Fruit fly (Drosophila melanogaster) S2 (cell line): ENCODE data around the gene CG15408.

Experiments used
- CG8478 ChIP-seq: fragments of >200 bp; optimal IDR thresholded peaks from 2 replicates; lab custom pipeline; 2018
- CTCF ChIP-seq, 2 experiments: fragments of >200 bp; optimal IDR thresholded peaks; 2 replicates each; lab custom pipeline; 2018

DNA sequence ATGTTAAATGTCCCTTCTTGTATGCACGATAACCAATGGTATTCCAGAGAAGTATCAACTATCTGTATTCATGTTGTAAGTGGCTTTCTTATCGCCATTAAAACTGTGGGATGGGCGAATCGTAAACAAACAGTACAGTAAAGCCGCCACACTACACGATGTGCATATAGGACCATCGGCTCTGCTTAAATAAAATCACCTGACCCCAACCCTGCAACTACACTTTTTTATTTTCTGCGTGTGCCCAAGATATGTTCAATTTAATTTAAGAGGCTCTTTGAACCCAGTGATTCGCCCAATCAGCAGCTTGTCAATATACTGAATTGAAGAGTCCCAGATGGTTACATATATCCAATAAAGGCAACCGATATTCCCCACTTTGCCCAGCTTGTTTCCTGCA lies 32.8 kb upstream of the CG15408 start:
- TF ChIP-seq CTCF (optimal IDR thresholded peaks at IDR 0.05; lab: Kevin White, UChicago), result no peak
- TF ChIP-seq CG8478 (lab: Kevin White, UChicago), result no peak
